Worm (Caenorhabditis elegans): ENCODE results near the gene dhs-11.

The dhs-11 gene

ce11 chrIII:10642781-10643180, at the start of gene dhs-11, which contains the start of gene orc-1:
TSS of gene dhs-11 (minus strand) at chrIII:10642865.
TSS of gene orc-1 (plus strand) at chrIII:10643129.
- TF ChIP-seq attf-5 (GFP tag; optimal IDR thresholded peaks at IDR 0.05): peak; percentile 41
- TF ChIP-seq ceh-40 (GFP tag; IDR thresholded peaks at IDR 0.05): no peak
- TF ChIP-seq lsl-1 (GFP tag; optimal IDR thresholded peaks at IDR 0.05): peak; percentile 90
- peak; percentile 17 for TF ChIP-seq xnd-1 (tag; optimal IDR thresholded peaks at IDR 0.05)
- no peak for TF ChIP-seq C17E4.6 (GFP tag; IDR thresholded peaks at IDR 0.05)
- peak in 2 of 3 experiments; percentile 20 to 48 for TF ChIP-seq lin-35 (GFP tag; optimal IDR thresholded peaks at IDR 0.05)
- no peak for TF ChIP-seq madf-3 (GFP tag; IDR thresholded peaks at IDR 0.05)
- no peak for TF ChIP-seq ztf-3 (GFP tag; optimal IDR thresholded peaks at IDR 0.05)
- no peak for TF ChIP-seq snpc-4 (GFP tag; optimal IDR thresholded peaks at IDR 0.05)
- peak in 1 of 4 experiments; percentile 45 for TF ChIP-seq snpc-4 (tag; optimal IDR thresholded peaks at IDR 0.05)
- no peak for TF ChIP-seq pbrm-1 (GFP tag; IDR thresholded peaks at IDR 0.05)
- TF ChIP-seq hlh-26 (GFP tag; conservative IDR thresholded peaks at IDR 0.05): no peak
- TF ChIP-seq rcor-1 (GFP tag; IDR thresholded peaks at IDR 0.05): peak; percentile 55
- peak; percentile 84 for TF ChIP-seq lin-54 (GFP tag; optimal IDR thresholded peaks at IDR 0.05)
- peak; percentile 84 for TF ChIP-seq madf-6 (GFP tag; IDR thresholded peaks at IDR 0.05)
- TF ChIP-seq nhr-179 (tag; optimal IDR thresholded peaks at IDR 0.05): no peak
- TF ChIP-seq tbp1 (GFP tag; optimal IDR thresholded peaks at IDR 0.05): peak; percentile 35
- peak; percentile 24 for TF ChIP-seq unc-130 (GFP tag; optimal IDR thresholded peaks at IDR 0.05)
- TF ChIP-seq aptf-2 (GFP tag; conservative IDR thresholded peaks at IDR 0.05): 0 out of 2 replicates have a peak, but pooled peaks have one; percentile 44
- no peak for TF ChIP-seq pha-4 (tag; optimal IDR thresholded peaks at IDR 0.05)
- peak; percentile 57 for TF ChIP-seq snpc-1.3 (tag; optimal IDR thresholded peaks at IDR 0.05; ENCODE audit: insufficient read depth)
- no peak for TF ChIP-seq attf-3 (GFP tag; conservative IDR thresholded peaks at IDR 0.05)
- TF ChIP-seq snpc-3.4 (tag; optimal IDR thresholded peaks at IDR 0.05): peak; percentile 42
- TF ChIP-seq mcd-1 (GFP tag; IDR thresholded peaks at IDR 0.05): 0 out of 2 replicates have a peak, but pooled peaks have one; percentile 41
- TF ChIP-seq nfyb-1 (GFP tag; IDR thresholded peaks at IDR 0.05): no peak
- TF ChIP-seq efl-1 (GFP tag; optimal IDR thresholded peaks at IDR 0.05): peak; percentile 89
- TF ChIP-seq gei-17 (GFP tag; optimal IDR thresholded peaks at IDR 0.05): no peak
- no peak for TF ChIP-seq B0261.1 (tag; optimal IDR thresholded peaks at IDR 0.05)
- TF ChIP-seq ztf-25 (GFP tag; IDR thresholded peaks at IDR 0.05): no peak
- TF ChIP-seq snpc-1.1 (tag; optimal IDR thresholded peaks at IDR 0.05; ENCODE audit: insufficient read depth): peak; percentile 3
- peak; percentile 87 for TF ChIP-seq D2030.7 (GFP tag; IDR thresholded peaks at IDR 0.05)
- TF ChIP-seq ceh-91 (GFP tag; IDR thresholded peaks at IDR 0.05): no peak
- TF ChIP-seq dox-1 (GFP tag; IDR thresholded peaks at IDR 0.05): peak; percentile 67
- TF ChIP-seq dpl-1 (GFP tag; optimal IDR thresholded peaks at IDR 0.05): peak; percentile 74
- no peak for TF ChIP-seq F49E8.2 (tag; optimal IDR thresholded peaks at IDR 0.05; ENCODE audit: insufficient read depth)
- peak; percentile 34 for TF ChIP-seq him-1 (tag; optimal IDR thresholded peaks at IDR 0.05)
- peak; percentile 58; the same call in 1 of the 2 replicates for TF ChIP-seq madf-8 (GFP tag; conservative IDR thresholded peaks at IDR 0.05)
- no peak for TF ChIP-seq ccch-3 (GFP tag; optimal IDR thresholded peaks at IDR 0.05)
- TF ChIP-seq hmg-1.2 (GFP tag; IDR thresholded peaks at IDR 0.05): peak; percentile 99
- peak; percentile 66 for TF ChIP-seq F33H1.4 (GFP tag; IDR thresholded peaks at IDR 0.05)
- no peak for TF ChIP-seq sdz-38 (tag; optimal IDR thresholded peaks at IDR 0.05)
- no peak for TF ChIP-seq nhr-90 (tag; optimal IDR thresholded peaks at IDR 0.05)
